Fruit fly (Drosophila melanogaster): ENCODE measurements around the gene CkIalpha.
A peak's percentile ranks its signal among the peaks of the same experiment; 100 is the strongest.

CkIalpha gene

dm6 chrX:12665112-12665795 lies 11.8 kb downstream of the CkIalpha start (continued):
- no peak for TF ChIP-seq Kr (GFP tag; optimal IDR thresholded peaks at IDR 0.05)
- no peak for TF ChIP-seq sna (GFP tag; IDR thresholded peaks at IDR 0.05; ENCODE audit: partially characterized antibody)
- TF ChIP-seq dati (GFP tag; IDR thresholded peaks at IDR 0.05) = peak; percentile 82
- TF ChIP-seq Vsx1 (GFP tag; optimal IDR thresholded peaks at IDR 0.05) = peak; percentile 79
- TF ChIP-seq Blimp-1 (GFP tag; optimal IDR thresholded peaks at IDR 0.05) = peak; percentile 84
- TF ChIP-seq C15 (GFP tag; IDR thresholded peaks at IDR 0.05) = 0 out of 3 replicates have a peak, but pooled peaks have one; percentile 65
- no peak for TF ChIP-seq cad (GFP tag; optimal IDR thresholded peaks at IDR 0.05)
- peak; percentile 92 for TF ChIP-seq nmo (GFP tag; optimal IDR thresholded peaks at IDR 0.05)
- TF ChIP-seq stwl (tag; optimal IDR thresholded peaks at IDR 0.05) = peak; percentile 37
- peak; percentile 81 for TF ChIP-seq CG3407 (GFP tag; optimal IDR thresholded peaks at IDR 0.05)
- TF ChIP-seq E2f1 (GFP tag; IDR thresholded peaks at IDR 0.05) = peak; percentile 90
- no peak for TF ChIP-seq hth (optimal IDR thresholded peaks at IDR 0.05)
- TF ChIP-seq CG4282 (GFP tag; optimal IDR thresholded peaks at IDR 0.05) = no peak
- TF ChIP-seq CG15073 (GFP tag; optimal IDR thresholded peaks at IDR 0.05) = peak; percentile 54
- TF ChIP-seq tna (GFP tag; IDR thresholded peaks at IDR 0.05; ENCODE audit: partially characterized antibody) = 0 out of 2 replicates have a peak, but pooled peaks have one; percentile 6
- TF ChIP-seq CG11456 (GFP tag; IDR thresholded peaks at IDR 0.05) = peak; percentile 92
- TF ChIP-seq CG9609 (GFP tag; optimal IDR thresholded peaks at IDR 0.05) = peak; percentile 62
- TF ChIP-seq CG10321 (GFP tag; IDR thresholded peaks at IDR 0.05) = peak; percentile 92
- no peak for TF ChIP-seq CG6791 (GFP tag; IDR thresholded peaks at IDR 0.05; ENCODE audit: partially characterized antibody)
- 0 out of 2 replicates have a peak, but pooled peaks have one; percentile 45 for TF ChIP-seq toy (GFP tag; IDR thresholded peaks at IDR 0.05)
- peak; percentile 90 for TF ChIP-seq CG3847 (GFP tag; IDR thresholded peaks at IDR 0.05)
- no peak for TF ChIP-seq zen2 (GFP tag; IDR thresholded peaks at IDR 0.05; ENCODE audit: partially characterized antibody)
- peak; percentile 98 for TF ChIP-seq CG11085 (GFP tag; IDR thresholded peaks at IDR 0.05)
- TF ChIP-seq fu2 (GFP tag; optimal IDR thresholded peaks at IDR 0.05) = peak; percentile 34
- TF ChIP-seq CG17829 (tag; optimal IDR thresholded peaks at IDR 0.05) = peak; percentile 90
- peak; percentile 83; the same call in 2 of the 3 replicates for TF ChIP-seq ken (GFP tag; IDR thresholded peaks at IDR 0.05)
- TF ChIP-seq pan (optimal IDR thresholded peaks at IDR 0.05) = no peak
- peak in 1 of 2 experiments; percentile 93 for TF ChIP-seq pan (GFP tag; optimal IDR thresholded peaks at IDR 0.05 in 1 of 2, IDR thresholded peaks at IDR 0.05 in 1 of 2)
- TF ChIP-seq gcm (GFP tag; optimal IDR thresholded peaks at IDR 0.05) = peak; percentile 87
- TF ChIP-seq gem (tag; optimal IDR thresholded peaks at IDR 0.05) = peak; percentile 94
- TF ChIP-seq CG12155 (GFP tag; optimal IDR thresholded peaks at IDR 0.05) = peak; percentile 88
- TF ChIP-seq h (optimal IDR thresholded peaks at IDR 0.05) = no peak
- peak; percentile 91 for TF ChIP-seq ci (GFP tag; IDR thresholded peaks at IDR 0.05)
- no peak for TF ChIP-seq ERR (GFP tag; optimal IDR thresholded peaks at IDR 0.05)
- peak; percentile 87 for TF ChIP-seq gsb-n (tag; optimal IDR thresholded peaks at IDR 0.05)
- TF ChIP-seq dm (GFP tag; optimal IDR thresholded peaks at IDR 0.05) = no peak
- peak; percentile 84 to 94 for TF ChIP-seq bsh (GFP tag; optimal IDR thresholded peaks at IDR 0.05)
- TF ChIP-seq CG7357 (GFP tag; IDR thresholded peaks at IDR 0.05) = peak; percentile 80
- TF ChIP-seq Oaz (GFP tag; IDR thresholded peaks at IDR 0.05) = peak; percentile 78
- TF ChIP-seq CG2678 (tag; optimal IDR thresholded peaks at IDR 0.05) = peak; percentile 92
- peak; percentile 3 for TF ChIP-seq pho (GFP tag; optimal IDR thresholded peaks at IDR 0.05)
- TF ChIP-seq Nf-YA (GFP tag; IDR thresholded peaks at IDR 0.05) = peak; percentile 73
- TF ChIP-seq CG4707 (GFP tag; optimal IDR thresholded peaks at IDR 0.05) = peak; percentile 59
- peak; percentile 57 for TF ChIP-seq CG1792 (GFP tag; optimal IDR thresholded peaks at IDR 0.05)
- TF ChIP-seq CG10654 (GFP tag; optimal IDR thresholded peaks at IDR 0.05) = peak; percentile 83
- no peak for TF ChIP-seq Lpt (GFP tag; optimal IDR thresholded peaks at IDR 0.05)
- TF ChIP-seq row (GFP tag; IDR thresholded peaks at IDR 0.05) = peak; percentile 93
- TF ChIP-seq her (GFP tag; optimal IDR thresholded peaks at IDR 0.05) = no peak
- peak; percentile 87 for TF ChIP-seq CG10366 (GFP tag; IDR thresholded peaks at IDR 0.05)
- TF ChIP-seq cas (GFP tag; IDR thresholded peaks at IDR 0.05) = peak; percentile 80
- peak; percentile 58 for TF ChIP-seq CG8281 (tag; optimal IDR thresholded peaks at IDR 0.05)

Data from whole organism, embryonic.